Fruit fly (Drosophila melanogaster) whole organism, embryonic: ENCODE results near the gene KFase.

Experiments used
- Ada2b ChIP-seq: fragments of 200-800 bp; sonication (Bioruptor generic); IDR thresholded peaks from 2 replicates; pipeline ENCODE4 v1.3.6; 2022; ENCODE audit warnings: missing biosample characterization, missing genetic modification characterization
- Atf-2 ChIP-seq: fragments of 200-800 bp; sonication (Bioruptor generic); optimal IDR thresholded peaks from 2 replicates; lab custom pipeline; 2016; ENCODE audit warnings: missing biosample characterization, missing genetic modification characterization
- Atf3 ChIP-seq: fragments of 200-800 bp; sonication (Bioruptor generic); optimal IDR thresholded peaks from 3 replicates; lab custom pipeline; 2016; ENCODE audit warnings: missing biosample characterization, missing genetic modification characterization
- B-H1 ChIP-seq: fragments of 200-800 bp; sonication (Bioruptor generic); IDR thresholded peaks from 3 replicates; pipeline ENCODE4 v1.3.6; 2022; ENCODE audit warnings: missing biosample characterization, missing genetic modification characterization
- BEAF-32 ChIP-seq: fragments of 200-800 bp; sonication (Bioruptor generic); optimal IDR thresholded peaks from 3 replicates; lab custom pipeline; 2017; ENCODE audit warnings: missing biosample characterization, missing genetic modification characterization, mild to moderate bottlenecking, moderate library complexity, missing genetic modification reagents
- CG11398 ChIP-seq: fragments of 200-800 bp; sonication (Bioruptor generic); optimal IDR thresholded peaks from 2 replicates; lab custom pipeline; 2016; ENCODE audit warnings: missing biosample characterization, missing genetic modification characterization
- CG11456 ChIP-seq: fragments of 200-800 bp; sonication (Bioruptor generic); IDR thresholded peaks from 3 replicates; pipeline ENCODE4 v1.3.6; 2022; ENCODE audit warnings: missing biosample characterization, missing genetic modification characterization
- CG12391 ChIP-seq: fragments of 200-800 bp; sonication (Bioruptor generic); optimal IDR thresholded peaks from 3 replicates; lab custom pipeline; 2018; ENCODE audit warnings: missing biosample characterization, mild to moderate bottlenecking, missing genetic modification characterization, moderate library complexity
- CG14014 ChIP-seq: fragments of 200-800 bp; sonication (Bioruptor generic); IDR thresholded peaks from 2 replicates; pipeline ENCODE4 v1.3.6; 2022; ENCODE audit warnings: missing biosample characterization, missing genetic modification characterization
- CG14050 ChIP-seq: fragments of 200-800 bp; sonication (Bioruptor generic); IDR thresholded peaks from 3 replicates; pipeline ENCODE4 v1.3.6; 2022; ENCODE audit warnings: missing biosample characterization, missing genetic modification characterization
- CG16779 ChIP-seq: fragments of 200-800 bp; sonication (Bioruptor generic); IDR thresholded peaks from 2 replicates; pipeline ENCODE4 v1.3.6; 2022; ENCODE audit warnings: missing biosample characterization, missing genetic modification characterization
- CG17829 ChIP-seq: fragments of 200-800 bp; optimal IDR thresholded peaks from 2 replicates; lab custom pipeline; 2019; ENCODE audit warnings: missing biosample characterization, mild to moderate bottlenecking, missing genetic modification characterization, moderate library complexity
- CG33213 ChIP-seq: fragments of 200-800 bp; sonication (Bioruptor generic); optimal IDR thresholded peaks from 3 replicates; lab custom pipeline; 2016; ENCODE audit warnings: missing biosample characterization, missing genetic modification characterization
- CG34224 ChIP-seq: fragments of 200-800 bp; sonication (Bioruptor generic); IDR thresholded peaks from 3 replicates; pipeline ENCODE4 v1.3.6; 2022; ENCODE audit warnings: missing biosample characterization, missing genetic modification characterization; ENCODE audit not compliant: partially characterized antibody
- CG3847 ChIP-seq: fragments of 200-800 bp; sonication (Bioruptor generic); IDR thresholded peaks from 2 replicates; pipeline ENCODE4 v1.3.6; 2022; ENCODE audit warnings: missing biosample characterization, missing genetic modification characterization
- CG4328 ChIP-seq: fragments of 200-800 bp; sonication (Bioruptor generic); optimal IDR thresholded peaks from 3 replicates; lab custom pipeline; 2017; ENCODE audit warnings: missing biosample characterization, missing genetic modification reagents, missing genetic modification characterization
- CG4707 ChIP-seq: fragments of 200-800 bp; sonication (Bioruptor generic); optimal IDR thresholded peaks from 2 replicates; lab custom pipeline; 2018; ENCODE audit warnings: missing biosample characterization, mild to moderate bottlenecking, missing genetic modification characterization, moderate library complexity
- CG5180 ChIP-seq: fragments of 200-800 bp; sonication (Bioruptor generic); optimal IDR thresholded peaks from 3 replicates; lab custom pipeline; 2017; ENCODE audit warnings: missing biosample characterization, missing genetic modification characterization, mild to moderate bottlenecking, moderate library complexity, missing genetic modification reagents
- D19A ChIP-seq: fragments of 200-800 bp; optimal IDR thresholded peaks from 3 replicates; lab custom pipeline; 2019; ENCODE audit warnings: missing biosample characterization, mild to moderate bottlenecking, missing genetic modification characterization, moderate library complexity
- Elba2 ChIP-seq: fragments of 200-800 bp; sonication (Bioruptor generic); optimal IDR thresholded peaks from 3 replicates; lab custom pipeline; 2016; ENCODE audit warnings: missing biosample characterization, missing genetic modification characterization
- GATAe ChIP-seq: fragments of 200-800 bp; sonication (Bioruptor generic); conservative IDR thresholded peaks from 2 replicates; pipeline ENCODE4 v1.3.6; 2022; ENCODE audit warnings: missing biosample characterization, missing genetic modification characterization
- MESR4 ChIP-seq: fragments of 200-800 bp; sonication (Bioruptor generic); optimal IDR thresholded peaks from 2 replicates; lab custom pipeline; 2018; ENCODE audit warnings: missing biosample characterization, mild to moderate bottlenecking, missing genetic modification characterization, moderate library complexity
- Mrtf ChIP-seq: fragments of 200-800 bp; sonication (Bioruptor generic); IDR thresholded peaks from 3 replicates; pipeline ENCODE4 v1.3.6; 2022; ENCODE audit warnings: missing biosample characterization, missing genetic modification characterization
- Nf-YA ChIP-seq: fragments of 200-800 bp; sonication (Bioruptor generic); IDR thresholded peaks from 2 replicates; pipeline ENCODE4 v1.3.6; 2022; ENCODE audit warnings: missing biosample characterization, missing genetic modification characterization
- Optix ChIP-seq: fragments of 200-800 bp; sonication (Bioruptor generic); IDR thresholded peaks from 3 replicates; pipeline ENCODE4 v1.3.6; 2022; ENCODE audit warnings: missing biosample characterization, missing genetic modification characterization
- Sry-δ ChIP-seq: fragments of 200-800 bp; sonication (Bioruptor generic); optimal IDR thresholded peaks from 2 replicates; lab custom pipeline; 2016; ENCODE audit warnings: missing biosample characterization, missing genetic modification characterization
- Stat92E ChIP-seq, 3 experiments: fragments of >200 bp in 2 of 3; fragments of 200-800 bp in 1 of 3; sonication (Bioruptor generic) in 1 of 3; optimal IDR thresholded peaks; 2 replicates each; lab custom pipeline; 2017 to 2019; ENCODE audit warnings: missing biosample characterization in 3 of 3, missing genetic modification characterization in 3 of 3, mild to moderate bottlenecking in 1 of 3, moderate library complexity in 1 of 3
- TFAM ChIP-seq: fragments of 200-800 bp; sonication (Bioruptor generic); optimal IDR thresholded peaks from 2 replicates; lab custom pipeline; 2017; ENCODE audit warnings: missing biosample characterization, missing genetic modification characterization, inconsistent platforms
- Tbp ChIP-seq: fragments of >200 bp; optimal IDR thresholded peaks from 2 replicates; lab custom pipeline; 2018; ENCODE audit warnings: missing biosample characterization, missing genetic modification characterization
- YL-1 ChIP-seq: fragments of 200-800 bp; sonication (Bioruptor generic); optimal IDR thresholded peaks from 3 replicates; lab custom pipeline; 2017; ENCODE audit warnings: missing biosample characterization, mild to moderate bottlenecking, missing genetic modification characterization
- abd-A ChIP-seq: fragments of 200-800 bp; sonication (Bioruptor generic); optimal IDR thresholded peaks from 3 replicates; lab custom pipeline; 2019; ENCODE audit warnings: missing biosample characterization, mild to moderate bottlenecking, missing genetic modification characterization, moderate library complexity
- ato ChIP-seq: fragments of 200-800 bp; sonication (Bioruptor generic); IDR thresholded peaks from 2 replicates; pipeline ENCODE4 v1.3.6; 2022; ENCODE audit warnings: missing biosample characterization, missing genetic modification characterization; ENCODE audit not compliant: partially characterized antibody
- chinmo ChIP-seq: fragments of 200-800 bp; sonication (Bioruptor generic); IDR thresholded peaks from 4 replicates; pipeline ENCODE4 v1.3.6; 2022; ENCODE audit warnings: missing biosample characterization, missing genetic modification characterization; ENCODE audit not compliant: partially characterized antibody
- corto ChIP-seq: fragments of 200-800 bp; sonication (Bioruptor generic); optimal IDR thresholded peaks from 2 replicates; lab custom pipeline; 2016; ENCODE audit warnings: missing biosample characterization, mild to moderate bottlenecking, missing genetic modification characterization, moderate library complexity
- dpn ChIP-seq, 2 experiments: fragments of 200-800 bp; sonication (Bioruptor generic); optimal IDR thresholded peaks; 3 replicates each; lab custom pipeline; 2016; ENCODE audit warnings: missing biosample characterization in 2 of 2, missing genetic modification characterization in 2 of 2
- esg ChIP-seq: fragments of 200-800 bp; sonication (Bioruptor generic); conservative IDR thresholded peaks from 2 replicates; pipeline ENCODE4 v1.3.6; 2022; ENCODE audit warnings: missing biosample characterization, missing genetic modification characterization
- eyg ChIP-seq: fragments of 200-800 bp; sonication (Bioruptor generic); optimal IDR thresholded peaks from 3 replicates; lab custom pipeline; 2016; ENCODE audit warnings: missing biosample characterization, missing genetic modification characterization
- insv ChIP-seq, 2 experiments: fragments of 200-800 bp; sonication (Bioruptor generic); optimal IDR thresholded peaks; 3 replicates each; lab custom pipeline; 2016 to 2018; ENCODE audit warnings: missing biosample characterization in 2 of 2, missing genetic modification characterization in 2 of 2
- jigr1 ChIP-seq: fragments of 200-800 bp; sonication (Bioruptor generic); IDR thresholded peaks from 3 replicates; pipeline ENCODE4 v1.3.6; 2022; ENCODE audit warnings: missing biosample characterization, missing genetic modification characterization
- knrl ChIP-seq: fragments of 200-800 bp; sonication (Bioruptor generic); IDR thresholded peaks from 3 replicates; pipeline ENCODE4 v1.3.6; 2022; ENCODE audit warnings: missing biosample characterization, missing genetic modification characterization; ENCODE audit not compliant: partially characterized antibody
- lmd ChIP-seq: fragments of 200-800 bp; sonication (Bioruptor generic); IDR thresholded peaks from 2 replicates; pipeline ENCODE4 v1.3.6; 2022; ENCODE audit warnings: missing biosample characterization, missing genetic modification characterization
- nmo ChIP-seq: fragments of 200-800 bp; sonication (Bioruptor generic); optimal IDR thresholded peaks from 2 replicates; lab custom pipeline; 2018; ENCODE audit warnings: missing biosample characterization, mild to moderate bottlenecking, missing genetic modification characterization, moderate library complexity
- oc ChIP-seq: fragments of 200-800 bp; sonication (Bioruptor generic); optimal IDR thresholded peaks from 2 replicates; lab custom pipeline; 2018; ENCODE audit warnings: missing biosample characterization, mild to moderate bottlenecking, missing genetic modification characterization, moderate library complexity
- pho ChIP-seq: fragments of 200-800 bp; sonication (Bioruptor generic); optimal IDR thresholded peaks from 2 replicates; lab custom pipeline; 2016; ENCODE audit warnings: missing biosample characterization, missing genetic modification characterization
- prd ChIP-seq, 3 experiments: fragments of >200 bp in 2 of 3; fragments of 200-800 bp in 1 of 3; sonication (Bioruptor generic) in 1 of 3; optimal IDR thresholded peaks in 2 of 3; IDR thresholded peaks in 1 of 3; 2 replicates in 2 of 3; 3 replicates in 1 of 3; pipeline versions ENCODE4 v1.3.6 to Lab custom; 2017 to 2022; ENCODE audit warnings: missing biosample characterization in 1 of 3, missing genetic modification characterization in 1 of 3
- psq ChIP-seq: fragments of 200-800 bp; sonication (Bioruptor generic); optimal IDR thresholded peaks from 2 replicates; lab custom pipeline; 2017; ENCODE audit warnings: missing biosample characterization, missing genetic modification characterization
- scrt ChIP-seq: fragments of 200-800 bp; sonication (Bioruptor generic); optimal IDR thresholded peaks from 2 replicates; lab custom pipeline; 2018; ENCODE audit warnings: missing biosample characterization, mild to moderate bottlenecking, missing genetic modification characterization, moderate library complexity
- so ChIP-seq: fragments of 200-800 bp; sonication (Bioruptor generic); IDR thresholded peaks from 3 replicates; pipeline ENCODE4 v1.3.6; 2022; ENCODE audit warnings: missing biosample characterization, missing genetic modification characterization
- tap ChIP-seq: fragments of 200-800 bp; optimal IDR thresholded peaks from 3 replicates; lab custom pipeline; 2019; ENCODE audit warnings: missing biosample characterization, mild to moderate bottlenecking, missing genetic modification characterization, moderate library complexity
- vnd ChIP-seq: fragments of 200-800 bp; sonication (Bioruptor generic); IDR thresholded peaks from 3 replicates; pipeline ENCODE4 v1.3.6; 2022; ENCODE audit warnings: missing biosample characterization, missing genetic modification characterization; ENCODE audit not compliant: partially characterized antibody
- zf30C ChIP-seq: fragments of 200-800 bp; sonication (Bioruptor generic); optimal IDR thresholded peaks from 3 replicates; lab custom pipeline; 2018; ENCODE audit warnings: missing biosample characterization, mild to moderate bottlenecking, missing genetic modification characterization

The KFase gene

dm6 chr2L:6448334-6448703 lies 40.2 kb downstream of the KFase start, which contains the start of gene Acox3 (continued):
- no peak for TF ChIP-seq dpn (GFP tag; optimal IDR thresholded peaks at IDR 0.05; lab: Kevin White, UChicago)
- no peak for TF ChIP-seq tap (tag; lab: Kevin White, UChicago)
- TF ChIP-seq oc = no peak
- TF ChIP-seq esg = no peak
- peak; percentile 43 for TF ChIP-seq YL-1 (GFP tag; lab: Kevin White, UChicago)
- no peak for TF ChIP-seq Sry-δ
- TF ChIP-seq abd-A (tag; lab: Kevin White, UChicago) = no peak
- peak; percentile 27 for TF ChIP-seq CG17829 (tag; lab: Kevin White, UChicago)
- TF ChIP-seq GATAe (GFP tag; lab: Robert Waterston, UW) = no peak
- TF ChIP-seq Nf-YA (GFP tag; lab: Robert Waterston, UW) = no peak
- no peak for TF ChIP-seq chinmo (GFP tag; lab: Robert Waterston, UW)
- no peak for TF ChIP-seq prd (optimal IDR thresholded peaks at IDR 0.05; lab: Kevin White, UChicago)
- no peak for TF ChIP-seq prd (GFP tag; IDR thresholded peaks at IDR 0.05; lab: Robert Waterston, UW)
- TF ChIP-seq Optix (GFP tag; lab: Robert Waterston, UW) = no peak
- TF ChIP-seq D19A = peak; percentile 7
- no peak for TF ChIP-seq nmo (GFP tag; lab: Kevin White, UChicago)
- no peak for TF ChIP-seq CG4707 (GFP tag; lab: Kevin White, UChicago)
- no peak for TF ChIP-seq CG11456 (GFP tag; lab: Robert Waterston, UW)
- no peak for TF ChIP-seq CG14050 (GFP tag; lab: Robert Waterston, UW)
- peak; percentile 32; the same call in 1 of the 2 replicates for TF ChIP-seq CG3847 (GFP tag; lab: Robert Waterston, UW)
- no peak for TF ChIP-seq Tbp
- TF ChIP-seq CG5180 (GFP tag; lab: Kevin White, UChicago) = no peak
- no peak for TF ChIP-seq CG34224
- TF ChIP-seq zf30C (GFP tag; lab: Kevin White, UChicago) = no peak
- TF ChIP-seq lmd (GFP tag; lab: Robert Waterston, UW) = no peak
- no peak for TF ChIP-seq Ada2b (GFP tag; lab: Robert Waterston, UW)
- TF ChIP-seq eyg (GFP tag; lab: Kevin White, UChicago) = no peak
- TF ChIP-seq Elba2 (GFP tag; lab: Kevin White, UChicago) = no peak
- no peak for TF ChIP-seq so (GFP tag; lab: Robert Waterston, UW)
- TF ChIP-seq MESR4 (GFP tag; lab: Kevin White, UChicago) = no peak
- TF ChIP-seq BEAF-32 (GFP tag; lab: Kevin White, UChicago) = peak; percentile 6
- TF ChIP-seq Atf-2 = no peak
- no peak for TF ChIP-seq jigr1
- no peak for TF ChIP-seq scrt (GFP tag; lab: Kevin White, UChicago)
- TF ChIP-seq B-H1 (GFP tag; lab: Robert Waterston, UW) = no peak
- no peak for TF ChIP-seq Atf3 (GFP tag; lab: Kevin White, UChicago)
- no peak for TF ChIP-seq CG16779 (GFP tag; lab: Robert Waterston, UW)
- no peak for TF ChIP-seq pho (GFP tag; lab: Kevin White, UChicago)
- TF ChIP-seq TFAM (GFP tag; lab: Kevin White, UChicago) = no peak
- TF ChIP-seq ato = no peak
- no peak for TF ChIP-seq CG14014 (GFP tag; lab: Robert Waterston, UW)
- TF ChIP-seq vnd = no peak
- no peak for TF ChIP-seq CG33213
- TF ChIP-seq Stat92E (GFP tag; optimal IDR thresholded peaks at IDR 0.05; lab: Kevin White, UChicago) = no peak
- no peak for TF ChIP-seq corto
- TF ChIP-seq Mrtf (GFP tag; lab: Robert Waterston, UW) = no peak
- peak; percentile 51 for TF ChIP-seq CG12391 (tag; lab: Kevin White, UChicago)
- no peak for TF ChIP-seq CG11398 (GFP tag; lab: Kevin White, UChicago)
- no peak for TF ChIP-seq insv (GFP tag; optimal IDR thresholded peaks at IDR 0.05; lab: Kevin White, UChicago)
- TF ChIP-seq CG4328 = no peak
- TF ChIP-seq knrl (GFP tag; lab: Robert Waterston, UW) = no peak
- TF ChIP-seq psq (GFP tag; lab: Kevin White, UChicago) = no peak
